Fruit fly (Drosophila melanogaster): ENCODE data around the gene CG13847.

CG13847 gene

dm6 chr3R:22420911-22421310 lies 15.0 kb downstream of the CG13847 start, which contains the start of the genes Nop56 and mats (continued):
- TF ChIP-seq CG8944 (GFP tag; optimal IDR thresholded peaks at IDR 0.05) (no peak), HLH3B (GFP tag; IDR thresholded peaks at IDR 0.05) (no peak), ash1 (GFP tag; optimal IDR thresholded peaks at IDR 0.05) (no peak), tgo (GFP tag; IDR thresholded peaks at IDR 0.05) (no peak), Fer3 (tag; optimal IDR thresholded peaks at IDR 0.05) (peak; percentile 17), Dbx (GFP tag; IDR thresholded peaks at IDR 0.05) (0 out of 3 replicates have a peak, but pooled peaks have one; percentile 28), slbo (GFP tag; IDR thresholded peaks at IDR 0.05) (peak; percentile 54), ERR (GFP tag; optimal IDR thresholded peaks at IDR 0.05) (no peak), CG13287 (GFP tag; IDR thresholded peaks at IDR 0.05; ENCODE audit: partially characterized antibody) (peak; percentile 57; the same call in 1 of the 2 replicates), grn (GFP tag; optimal IDR thresholded peaks at IDR 0.05) (peak; percentile 48), Rfx (GFP tag; IDR thresholded peaks at IDR 0.05) (no peak), gem (tag; optimal IDR thresholded peaks at IDR 0.05) (no peak), cwo (GFP tag; optimal IDR thresholded peaks at IDR 0.05) (peak; percentile 63), danr (GFP tag; IDR thresholded peaks at IDR 0.05) (no peak), CG13424 (tag; optimal IDR thresholded peaks at IDR 0.05) (peak; percentile 4), CG13296 (GFP tag; optimal IDR thresholded peaks at IDR 0.05) (no peak), NFAT (GFP tag; IDR thresholded peaks at IDR 0.05) (peak; percentile 13; the same call in 1 of the 2 replicates), Lhr (GFP tag; optimal IDR thresholded peaks at IDR 0.05) (peak; percentile 45), E2f2 (GFP tag; IDR thresholded peaks at IDR 0.05) (peak; percentile 23; the same call in 1 of the 2 replicates), Bteb2 (GFP tag; optimal IDR thresholded peaks at IDR 0.05) (no peak), Ets97D (GFP tag; optimal IDR thresholded peaks at IDR 0.05) (peak; percentile 83), insv (GFP tag; optimal IDR thresholded peaks at IDR 0.05) (peak in 1 of 2 experiments; percentile 55), CG2120 (GFP tag; optimal IDR thresholded peaks at IDR 0.05) (no peak), Atf6 (GFP tag; IDR thresholded peaks at IDR 0.05) (no peak), CG7987 (GFP tag; optimal IDR thresholded peaks at IDR 0.05) (peak; percentile 34), CG16815 (GFP tag; optimal IDR thresholded peaks at IDR 0.05) (no peak), CG30020 (tag; optimal IDR thresholded peaks at IDR 0.05) (peak; percentile 48), Max (GFP tag; optimal IDR thresholded peaks at IDR 0.05) (peak; percentile 98), caup (GFP tag; optimal IDR thresholded peaks at IDR 0.05; ENCODE audit: severe bottlenecking) (peak; percentile 33), CG12744 (GFP tag; optimal IDR thresholded peaks at IDR 0.05) (no peak), ap (GFP tag; IDR thresholded peaks at IDR 0.05) (no peak), Nf-YA (GFP tag; IDR thresholded peaks at IDR 0.05) (no peak), MESR4 (GFP tag; optimal IDR thresholded peaks at IDR 0.05) (peak; percentile 95), Opbp (GFP tag; IDR thresholded peaks at IDR 0.05; ENCODE audit: partially characterized antibody) (peak; percentile 29; the same call in 1 of the 3 replicates), ewg (GFP tag; optimal IDR thresholded peaks at IDR 0.05) (no peak), CG31441 (GFP tag; IDR thresholded peaks at IDR 0.05) (peak; percentile 8; the same call in 1 of the 2 replicates), ham (GFP tag; IDR thresholded peaks at IDR 0.05) (no peak), CG10321 (GFP tag; IDR thresholded peaks at IDR 0.05) (peak; percentile 94), CG6683 (GFP tag; optimal IDR thresholded peaks at IDR 0.05) (no peak), NfI (GFP tag; optimal IDR thresholded peaks at IDR 0.05) (peak; percentile 21), YL-1 (GFP tag; optimal IDR thresholded peaks at IDR 0.05) (peak; percentile 99), ci (GFP tag; IDR thresholded peaks at IDR 0.05) (peak; percentile 43; the same call in 2 of the 3 replicates), sd (tag; optimal IDR thresholded peaks at IDR 0.05) (peak; percentile 79), CG12391 (tag; optimal IDR thresholded peaks at IDR 0.05) (peak; percentile 10), Sin3A (optimal IDR thresholded peaks at IDR 0.05) (peak; percentile 41), Poxn (GFP tag; IDR thresholded peaks at IDR 0.05) (no peak), CG4820 (GFP tag; optimal IDR thresholded peaks at IDR 0.05) (no peak), CG12659 (GFP tag; optimal IDR thresholded peaks at IDR 0.05) (peak; percentile 72), CG14667 (GFP tag; IDR thresholded peaks at IDR 0.05) (no peak), CG13624 (GFP tag; optimal IDR thresholded peaks at IDR 0.05) (peak; percentile 15), CG12071 (GFP tag; optimal IDR thresholded peaks at IDR 0.05) (no peak)

Measured in whole organism, embryonic.